Fruit fly (Drosophila melanogaster): ENCODE results near the gene mRpS33.

mRpS33 gene

DNA sequence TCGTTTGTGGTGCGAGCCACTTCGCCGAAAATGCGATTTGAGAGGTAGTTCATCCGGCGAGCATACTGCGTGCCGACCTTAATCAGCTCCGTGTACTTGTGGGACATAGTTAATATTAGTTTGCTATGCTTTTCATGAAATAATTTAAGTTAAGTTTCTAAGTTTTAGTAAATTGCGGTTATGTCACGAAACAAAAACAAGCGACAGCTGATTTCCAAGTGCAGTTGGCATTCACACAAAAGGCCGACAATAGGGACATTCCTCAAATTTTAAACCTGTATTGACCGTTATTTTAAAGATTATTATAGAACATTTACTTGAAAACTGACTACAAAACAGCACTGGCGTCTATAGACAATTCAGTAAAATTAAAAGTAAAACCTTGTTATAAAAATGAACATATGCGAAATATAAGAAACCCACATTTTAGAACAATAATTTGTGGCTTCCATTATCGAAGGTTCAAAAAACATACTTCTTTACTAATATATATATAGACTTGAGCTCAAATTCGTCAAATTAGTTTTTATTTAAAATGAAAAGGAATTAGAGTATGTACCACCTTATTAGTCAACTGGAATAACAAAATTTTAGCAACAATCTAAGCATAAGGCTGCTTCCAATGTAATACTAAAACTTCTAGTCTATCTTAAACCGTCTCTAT is at the start of gene mRpS33:
TSS of gene mRpS33 (minus strand) at position 224 of the 664 bp plus-strand sequence.
- no peak for TF ChIP-seq CG17801 (GFP tag; optimal IDR thresholded peaks at IDR 0.05; ENCODE audit: partially characterized antibody)

DNA sequence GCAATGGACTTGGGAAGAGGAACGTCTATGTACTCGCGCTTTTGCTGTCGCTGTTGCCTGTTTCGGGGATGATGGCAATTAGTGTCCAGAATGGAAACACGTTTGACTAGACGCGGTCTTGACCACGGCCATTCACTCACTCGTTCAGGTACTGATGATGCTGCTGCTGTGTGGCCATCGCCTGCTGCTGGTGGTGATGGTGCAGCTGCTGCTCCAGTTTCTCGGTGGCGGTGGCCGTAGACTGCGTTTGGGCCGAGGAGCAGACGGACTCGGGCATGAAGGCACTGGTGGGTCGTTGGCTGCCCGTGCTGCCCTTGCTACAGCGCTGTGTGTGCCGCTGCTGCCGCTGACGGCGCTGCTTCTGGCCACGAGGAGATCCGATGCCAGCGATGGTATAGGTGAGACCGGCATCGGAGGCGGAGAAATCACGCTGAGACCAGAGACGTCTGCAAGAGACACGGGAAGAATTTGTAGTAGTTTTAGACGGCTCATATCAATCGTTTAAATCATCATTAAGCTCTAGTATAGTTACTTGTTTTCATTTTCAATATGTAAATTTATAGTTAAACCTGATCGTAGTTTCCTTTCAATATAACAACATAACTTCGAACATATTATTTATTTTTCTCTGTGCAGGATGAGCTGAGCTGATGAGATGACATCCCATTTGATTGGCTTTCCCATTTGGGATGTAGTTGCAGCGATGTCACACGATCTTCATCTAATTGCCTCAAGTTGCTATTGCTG is 49.3 kb upstream of the mRpS33 start:
- no peak for TF ChIP-seq CG17801 (GFP tag; optimal IDR thresholded peaks at IDR 0.05; ENCODE audit: partially characterized antibody)

DNA sequence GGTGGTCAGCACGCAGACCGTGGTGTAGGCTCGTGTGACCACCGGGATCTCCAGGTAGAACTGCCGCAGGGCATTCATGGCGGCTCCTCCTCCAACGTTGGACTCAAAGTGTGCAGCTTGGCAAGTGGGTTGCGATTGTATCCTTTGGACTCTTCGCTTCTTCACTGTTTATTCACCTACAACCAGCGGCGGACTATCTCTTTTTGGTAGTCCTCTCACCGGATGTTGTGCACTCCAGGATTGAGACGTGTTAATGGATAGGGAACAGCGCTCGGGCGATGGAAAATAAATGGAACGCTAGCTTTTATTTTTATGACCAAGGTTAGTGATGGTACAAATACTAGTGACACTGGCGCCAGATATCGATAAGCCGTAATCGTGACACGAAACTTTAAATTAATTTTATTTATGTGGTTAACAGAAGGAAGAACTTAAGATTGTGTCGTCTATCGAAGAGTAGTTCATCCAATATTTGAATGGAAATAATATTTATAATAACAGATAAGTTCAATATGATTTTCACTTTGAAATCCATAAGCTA is 47.5 kb upstream of the mRpS33 start, which contains the start of gene Der-2:
TSS of gene Der-2 (minus strand) at position 347 of the 541 bp plus-strand sequence.
- peak; percentile 31 for TF ChIP-seq CG17801 (GFP tag; optimal IDR thresholded peaks at IDR 0.05; ENCODE audit: partially characterized antibody)

DNA sequence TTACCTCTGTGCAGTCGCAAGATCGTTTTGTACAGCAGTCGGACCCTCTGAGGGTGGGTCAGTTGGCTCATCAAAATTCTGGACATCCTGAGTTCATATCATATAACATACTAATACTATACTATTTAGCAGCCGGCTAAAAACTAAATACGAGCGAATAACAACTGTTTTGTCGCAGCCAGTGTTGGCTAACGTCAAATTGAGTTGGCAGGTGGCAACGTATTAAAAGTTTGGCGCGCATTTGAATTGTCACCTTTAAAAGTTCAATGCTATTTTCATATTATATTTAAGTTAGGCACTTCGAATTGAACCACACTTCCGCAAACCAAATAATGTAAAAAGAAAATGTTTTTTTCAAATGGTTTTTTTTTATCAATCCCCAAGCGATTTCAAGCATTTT is 45.9 kb upstream of the mRpS33 start, which contains the start of gene Sdhaf3:
TSS of gene Sdhaf3 (minus strand) at position 177 of the 400 bp plus-strand sequence.
- no peak for TF ChIP-seq CG17801 (GFP tag; optimal IDR thresholded peaks at IDR 0.05; ENCODE audit: partially characterized antibody)

DNA sequence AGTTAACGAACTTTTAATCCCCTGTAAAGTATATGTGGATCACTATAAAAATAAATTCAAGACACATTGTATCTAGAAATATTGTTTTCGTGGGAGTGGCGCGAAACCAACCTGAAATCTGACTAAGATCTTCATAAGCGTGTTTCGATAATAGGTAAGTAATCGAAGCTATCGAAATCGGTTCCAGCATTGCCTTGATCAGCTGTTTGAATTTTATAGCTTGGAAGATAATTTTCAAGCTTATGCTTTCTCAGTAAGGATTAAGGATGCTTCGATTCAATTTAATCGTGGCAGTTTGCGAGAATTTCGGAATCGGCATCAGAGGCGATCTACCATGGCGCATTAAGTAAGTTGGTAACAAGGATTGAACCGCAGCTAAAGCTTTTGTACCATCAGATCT is 44.6 kb upstream of the mRpS33 start, which contains the start of gene Dhfr:
TSS of gene Dhfr (plus strand) at position 173 of the 400 bp plus-strand sequence.
- TF ChIP-seq CG17801 (GFP tag; optimal IDR thresholded peaks at IDR 0.05; ENCODE audit: partially characterized antibody) = no peak

DNA sequence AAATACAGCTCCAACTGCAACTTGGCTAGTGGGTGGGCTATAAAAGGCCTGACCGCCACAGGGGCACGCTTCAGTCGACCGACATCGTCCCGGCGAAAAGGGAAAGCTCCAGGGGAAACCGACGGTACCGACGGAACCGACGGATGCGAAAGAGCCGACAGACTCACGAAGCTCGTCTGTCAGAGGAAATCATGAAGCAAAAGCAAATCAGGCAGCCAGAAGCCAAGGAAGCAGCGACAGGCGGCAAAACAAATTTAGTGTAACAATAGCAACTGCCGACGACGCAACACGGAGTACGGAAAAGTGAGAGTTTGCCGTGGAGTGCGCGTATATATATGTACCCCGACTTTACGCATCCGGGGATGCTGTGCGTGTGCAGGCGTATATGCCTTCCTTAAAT is 40.6 kb upstream of the mRpS33 start, which contains the start of gene Gyc89Db:
TSS of gene Gyc89Db (plus strand) at position 78 of the 400 bp plus-strand sequence.
- TF ChIP-seq CG17801 (GFP tag; optimal IDR thresholded peaks at IDR 0.05; ENCODE audit: partially characterized antibody) = no peak

DNA sequence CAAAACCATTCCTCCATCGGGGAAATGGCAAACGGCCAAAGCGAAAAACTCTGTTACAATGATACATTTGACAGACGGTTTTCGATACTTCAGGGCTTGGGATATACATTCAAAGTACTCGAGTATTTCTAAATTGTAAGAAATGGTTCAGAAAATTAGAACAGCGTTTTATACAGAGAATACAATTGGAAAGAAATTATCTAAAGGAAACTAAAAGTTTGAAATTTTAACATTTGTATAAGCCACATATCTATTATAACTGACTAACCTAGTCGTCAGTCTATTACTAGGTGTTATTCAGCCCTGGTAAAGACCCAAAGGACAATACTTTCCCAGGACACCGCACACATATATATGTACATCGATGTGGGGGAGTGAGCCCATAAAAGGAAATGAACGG is 40.1 kb upstream of the mRpS33 start:
- no peak for TF ChIP-seq CG17801 (GFP tag; optimal IDR thresholded peaks at IDR 0.05; ENCODE audit: partially characterized antibody)

DNA sequence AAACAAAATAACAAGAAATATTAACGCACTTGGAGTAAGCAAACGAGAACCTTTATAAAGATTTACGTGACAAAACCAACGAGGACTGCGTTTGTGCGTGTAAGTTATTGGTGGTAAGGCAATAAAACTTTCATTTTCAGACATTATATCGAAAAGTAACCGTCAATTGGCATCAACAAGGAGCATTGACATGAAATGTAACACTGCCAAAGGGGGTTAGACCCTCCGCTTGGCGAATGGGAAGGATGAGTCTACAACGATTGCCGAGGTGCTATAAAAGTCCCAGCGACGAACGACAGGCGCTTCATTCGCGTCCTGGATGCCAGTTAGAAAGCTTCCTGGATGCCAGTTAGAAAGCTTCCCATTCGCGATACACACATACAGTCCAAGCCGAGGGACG is 35.9 kb upstream of the mRpS33 start, which contains the start of gene Gyc89Da:
TSS of gene Gyc89Da (plus strand) at position 301 of the 400 bp plus-strand sequence.
- TF ChIP-seq CG17801 (GFP tag; optimal IDR thresholded peaks at IDR 0.05; ENCODE audit: partially characterized antibody) = no peak

DNA sequence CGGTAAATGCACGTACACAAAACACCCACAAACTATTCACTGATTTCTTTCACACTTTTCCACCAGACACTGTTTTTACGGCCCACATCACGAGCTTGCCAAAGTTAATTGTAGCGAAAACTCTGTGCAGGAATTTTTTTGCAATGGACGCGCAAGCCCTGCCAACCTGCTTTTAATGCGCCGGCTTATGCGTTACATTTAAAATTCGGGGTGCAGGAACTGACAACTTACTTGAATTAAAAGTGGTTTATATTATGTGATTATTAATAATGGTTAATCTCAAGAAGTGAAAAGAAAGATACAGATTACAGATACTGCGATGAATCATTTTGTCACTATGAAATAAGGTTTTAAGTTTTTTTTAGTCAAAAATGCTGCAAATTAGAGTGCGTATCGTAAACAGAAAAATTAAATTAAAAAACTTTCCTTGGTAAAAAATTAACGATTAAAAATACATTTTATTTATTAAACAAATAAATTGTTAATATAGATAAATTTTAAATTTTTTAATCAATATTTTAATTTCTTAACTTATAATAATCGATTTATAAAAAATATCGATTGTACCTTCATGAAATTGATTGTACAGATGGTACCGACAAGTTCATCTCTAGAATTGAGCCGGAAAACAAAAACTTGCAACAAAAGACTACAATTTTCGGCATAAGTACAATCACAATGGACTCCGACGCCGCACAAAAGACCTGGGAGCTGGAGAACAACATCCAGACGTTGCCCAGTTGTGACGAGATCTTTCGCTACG is 33.3 kb upstream of the mRpS33 start, which contains the start of the genes CG42232 and CSN5:
TSS of gene CG42232 (minus strand) at position 163 of the 763 bp plus-strand sequence.
TSS of gene CSN5 (plus strand) at position 599 of the 763 bp plus-strand sequence.
- TF ChIP-seq CG17801 (GFP tag; optimal IDR thresholded peaks at IDR 0.05; ENCODE audit: partially characterized antibody) = peak; percentile 16

DNA sequence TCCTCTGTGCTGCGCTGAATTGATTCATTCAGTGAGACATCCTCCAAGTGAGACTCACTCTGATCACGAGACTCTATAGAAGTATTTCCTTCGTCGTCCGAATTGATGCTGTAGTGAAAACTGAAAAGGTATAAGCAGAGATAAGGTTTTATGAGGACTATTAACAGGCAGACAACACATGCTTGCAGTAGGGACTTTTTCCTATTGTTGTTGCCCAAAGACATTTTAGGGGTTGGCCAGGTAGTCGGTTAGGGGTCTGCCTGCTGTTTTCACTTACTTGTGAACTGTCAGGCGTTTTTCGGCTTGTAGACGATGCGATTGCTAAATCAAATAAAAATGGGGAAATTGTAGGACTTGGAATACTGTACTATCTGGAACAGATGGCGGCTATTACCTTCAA is 32.2 kb upstream of the mRpS33 start:
- TF ChIP-seq CG17801 (GFP tag; optimal IDR thresholded peaks at IDR 0.05; ENCODE audit: partially characterized antibody) = no peak

DNA sequence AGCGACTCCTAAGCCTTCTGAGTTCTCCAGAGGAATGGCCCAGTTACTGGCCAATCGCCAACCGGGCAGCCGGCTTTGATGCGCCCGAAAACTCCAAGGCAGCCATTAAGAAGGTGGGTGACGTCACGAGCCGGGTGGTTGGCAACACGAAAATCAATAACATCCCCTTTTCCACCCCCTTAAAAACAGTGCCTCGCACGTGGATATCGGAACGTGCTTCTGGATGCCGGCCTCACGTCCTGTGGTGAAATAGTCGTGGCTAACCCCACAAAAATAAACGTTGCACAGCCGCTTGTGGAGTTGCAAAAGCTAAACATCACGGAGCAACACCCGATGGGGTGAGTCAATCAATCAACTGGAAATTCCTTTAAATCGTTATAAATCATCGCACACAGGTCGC is 20.2 kb upstream of the mRpS33 start:
- no peak for TF ChIP-seq CG17801 (GFP tag; optimal IDR thresholded peaks at IDR 0.05; ENCODE audit: partially characterized antibody)

DNA sequence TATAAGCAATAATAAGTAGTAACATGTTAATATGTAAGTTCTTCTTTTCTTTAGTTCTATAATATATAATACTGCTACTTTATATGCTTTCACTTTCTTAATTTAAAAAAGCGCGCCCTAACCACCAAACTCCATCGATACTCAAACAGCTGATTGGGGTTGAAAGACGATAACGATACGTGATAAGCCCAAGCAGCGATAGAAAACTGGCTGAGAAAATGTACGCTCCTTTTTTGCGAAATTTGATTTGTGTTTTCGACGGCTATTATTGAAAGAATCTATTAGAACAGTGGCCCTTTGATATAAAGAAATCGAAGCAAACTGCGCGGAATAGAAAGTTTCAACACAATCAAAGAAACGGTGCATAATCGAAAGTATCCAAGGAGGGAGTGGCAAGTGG is 19.5 kb upstream of the mRpS33 start, which contains the start of gene CG14883:
TSS of gene CG14883 (plus strand) at position 178 of the 400 bp plus-strand sequence.
- TF ChIP-seq CG17801 (GFP tag; optimal IDR thresholded peaks at IDR 0.05; ENCODE audit: partially characterized antibody) = no peak

DNA sequence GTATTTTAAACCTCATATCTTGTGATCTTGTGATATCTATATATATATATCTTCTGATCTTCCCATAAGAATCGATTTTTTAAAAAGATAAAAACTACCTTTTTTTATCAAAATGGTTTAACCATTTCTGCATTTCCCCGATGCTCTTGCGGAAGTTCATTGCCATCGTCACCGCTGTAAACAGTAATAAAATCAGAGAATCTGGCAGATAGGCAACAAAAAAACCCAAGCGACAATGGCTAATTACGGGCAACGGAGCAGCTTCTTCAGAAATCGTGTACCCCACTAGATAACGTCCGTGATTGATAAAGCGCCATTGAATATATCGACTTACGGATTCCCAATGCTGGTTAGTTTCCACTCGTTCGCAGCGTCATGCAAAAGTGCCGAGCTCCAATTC is 17.8 kb upstream of the mRpS33 start, which contains the start of gene CG10405:
TSS of gene CG10405 (plus strand) at position 301 of the 400 bp plus-strand sequence.
- no peak for TF ChIP-seq CG17801 (GFP tag; optimal IDR thresholded peaks at IDR 0.05; ENCODE audit: partially characterized antibody)

DNA sequence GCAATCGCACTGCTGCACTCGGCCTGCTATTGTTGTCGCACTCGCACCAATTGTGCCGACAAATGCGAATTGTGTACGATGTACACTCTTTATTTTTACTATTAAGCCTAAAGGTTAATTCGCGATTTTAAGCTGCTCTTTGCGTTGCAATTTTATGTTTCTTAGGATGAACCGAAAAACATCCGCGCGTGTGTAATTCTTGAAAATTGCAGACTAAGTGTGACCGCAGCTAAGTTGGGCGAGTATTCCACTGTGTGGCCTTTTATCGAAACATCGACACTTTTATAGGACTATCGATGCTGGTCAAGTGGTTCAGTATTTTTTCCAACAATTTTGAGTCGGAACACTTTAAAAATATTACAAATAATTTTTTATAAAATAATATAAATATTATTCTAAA is 17.2 kb upstream of the mRpS33 start, which contains the start of gene Pak3:
TSS of gene Pak3 (minus strand) at position 225 of the 400 bp plus-strand sequence.
- peak; percentile 1 for TF ChIP-seq CG17801 (GFP tag; optimal IDR thresholded peaks at IDR 0.05; ENCODE audit: partially characterized antibody)
